Worm (Caenorhabditis elegans) whole organism, young adult: ENCODE results near the gene F09F9.1.

Experiments used
- B0336.3 ChIP-seq: fragments of 200-800 bp; sonication (Bioruptor generic); IDR thresholded peaks from 2 replicates; pipeline ENCODE4 v1.3.6; 2022; ENCODE audit warnings: missing genetic modification characterization, missing compliant biosample characterization
- C06A6.2 ChIP-seq: fragments of 200-800 bp; sonication (Bioruptor generic); conservative IDR thresholded peaks from 2 replicates; pipeline ENCODE4 v1.3.6; 2022; ENCODE audit warnings: missing genetic modification characterization, missing compliant biosample characterization
- F10E7.11 ChIP-seq: sonication (generic microtip); optimal IDR thresholded peaks from 2 replicates; lab custom pipeline; 2017; ENCODE audit warnings: mild to moderate bottlenecking, missing genetic modification characterization, moderate library complexity, missing compliant biosample characterization
- F55B11.4 ChIP-seq: sonication (generic microtip); optimal IDR thresholded peaks from 2 replicates; lab custom pipeline; 2016; ENCODE audit warnings: missing compliant biosample characterization, missing genetic modification characterization, borderline replicate concordance; ENCODE audit not compliant: insufficient read depth
- K11D2.4 ChIP-seq: fragments of 200-800 bp; sonication (Bioruptor generic); IDR thresholded peaks from 2 replicates; pipeline ENCODE4 v1.3.6; 2022; ENCODE audit warnings: missing genetic modification reagents, missing genetic modification characterization, missing compliant biosample characterization
- K12H6.12 ChIP-seq: fragments of 200-800 bp; sonication (Bioruptor generic); optimal IDR thresholded peaks from 2 replicates; lab custom pipeline; 2018; ENCODE audit warnings: mild to moderate bottlenecking, missing genetic modification characterization, missing compliant biosample characterization
- T26A5.8 ChIP-seq: sonication (generic microtip); optimal IDR thresholded peaks from 2 replicates; lab custom pipeline; 2016; ENCODE audit warnings: missing genetic modification characterization, missing compliant biosample characterization
- ZK185.1 ChIP-seq: sonication (generic microtip); optimal IDR thresholded peaks from 2 replicates; lab custom pipeline; 2016; ENCODE audit warnings: mild to moderate bottlenecking, missing genetic modification characterization, missing compliant biosample characterization; ENCODE audit not compliant: poor library complexity, severe bottlenecking
- ama-1 ChIP-seq, 3 experiments: fragments of 150-350 bp in 1 of 3; sonication (generic microtip) in 2 of 3; optimal IDR thresholded peaks; 2 replicates each; lab custom pipeline; 2014 to 2018; ENCODE audit warnings: missing biosample characterization in 2 of 3, missing genetic modification characterization in 2 of 3, missing genetic modification reagents in 2 of 3
- aptf-3 ChIP-seq: fragments of 200-800 bp; sonication (Bioruptor generic); IDR thresholded peaks from 2 replicates; pipeline ENCODE4 v1.3.6; 2022; ENCODE audit warnings: missing genetic modification characterization, missing compliant biosample characterization
- atf-7 ChIP-seq: sonication (generic microtip); optimal IDR thresholded peaks from 2 replicates; lab custom pipeline; 2017; ENCODE audit warnings: mild to moderate bottlenecking, missing genetic modification characterization, missing compliant biosample characterization
- cebp-1 ChIP-seq, 2 experiments: fragments of 200-800 bp in 1 of 2; sonication (Bioruptor generic) in 1 of 2; sonication (generic microtip) in 1 of 2; IDR thresholded peaks in 1 of 2; optimal IDR thresholded peaks in 1 of 2; 2 replicates each; pipeline versions ENCODE4 v1.3.6 to Lab custom; 2017 to 2022; ENCODE audit warnings: missing compliant biosample characterization in 2 of 2, missing genetic modification characterization in 2 of 2, mild to moderate bottlenecking in 1 of 2, missing genetic modification reagents in 1 of 2, moderate library complexity in 1 of 2
- ceh-27 ChIP-seq: fragments of 200-800 bp; sonication (Bioruptor generic); optimal IDR thresholded peaks from 2 replicates; lab custom pipeline; 2018; ENCODE audit warnings: mild to moderate bottlenecking, missing genetic modification characterization, moderate library complexity, missing compliant biosample characterization
- ceh-40 ChIP-seq: fragments of 200-800 bp; sonication (Bioruptor generic); IDR thresholded peaks from 2 replicates; pipeline ENCODE4 v1.3.6; 2022; ENCODE audit warnings: missing genetic modification characterization, missing compliant biosample characterization
- dox-1 ChIP-seq: fragments of 200-800 bp; sonication (Bioruptor generic); IDR thresholded peaks from 2 replicates; pipeline ENCODE4 v1.3.6; 2022; ENCODE audit warnings: missing genetic modification reagents, missing genetic modification characterization, missing compliant biosample characterization
- egrh-3 ChIP-seq: fragments of 200-800 bp; sonication (Bioruptor generic); IDR thresholded peaks from 2 replicates; pipeline ENCODE4 v1.3.6; 2022; ENCODE audit warnings: missing genetic modification reagents, missing genetic modification characterization, missing compliant biosample characterization
- ets-4 ChIP-seq: fragments of 200-800 bp; sonication (Bioruptor generic); optimal IDR thresholded peaks from 2 replicates; lab custom pipeline; 2018; ENCODE audit warnings: mild to moderate bottlenecking, missing genetic modification characterization, missing compliant biosample characterization
- hmg-1.2 ChIP-seq: fragments of 200-800 bp; sonication (Bioruptor generic); IDR thresholded peaks from 2 replicates; pipeline ENCODE4 v1.3.6; 2022; ENCODE audit warnings: missing genetic modification reagents, missing genetic modification characterization, missing compliant biosample characterization
- lag-1 ChIP-seq: fragments of 200-800 bp; sonication (Bioruptor generic); IDR thresholded peaks from 2 replicates; pipeline ENCODE4 v1.3.6; 2022; ENCODE audit warnings: missing genetic modification reagents, missing genetic modification characterization, missing compliant biosample characterization
- let-526 ChIP-seq: fragments of 200-800 bp; sonication (Bioruptor generic); IDR thresholded peaks from 2 replicates; pipeline ENCODE4 v1.3.6; 2022; ENCODE audit warnings: missing genetic modification reagents, missing genetic modification characterization, missing compliant biosample characterization
- let-607 ChIP-seq, 2 experiments: fragments of 200-800 bp in 1 of 2; sonication (Bioruptor generic) in 1 of 2; sonication (generic microtip) in 1 of 2; optimal IDR thresholded peaks; 2 replicates each; lab custom pipeline; 2016 to 2018; ENCODE audit warnings: mild to moderate bottlenecking in 2 of 2, missing compliant biosample characterization in 2 of 2, missing genetic modification characterization in 2 of 2, moderate library complexity in 2 of 2, missing genotype in 1 of 2
- lin-26 ChIP-seq: fragments of 200-800 bp; sonication (Bioruptor generic); IDR thresholded peaks from 2 replicates; pipeline ENCODE4 v1.3.6; 2022; ENCODE audit warnings: missing genetic modification reagents, missing genetic modification characterization, missing compliant biosample characterization
- lin-35 ChIP-seq, 3 experiments: fragments of 150-350 bp in 2 of 3; sonication (generic microtip) in 1 of 3; optimal IDR thresholded peaks; 2 replicates each; lab custom pipeline; 2014 to 2018; ENCODE audit warnings: missing biosample characterization in 3 of 3, missing genetic modification characterization in 3 of 3, missing genetic modification reagents in 3 of 3
- madf-6 ChIP-seq: fragments of 200-800 bp; sonication (Bioruptor generic); IDR thresholded peaks from 2 replicates; pipeline ENCODE4 v1.3.6; 2022; ENCODE audit warnings: missing genetic modification reagents, missing genetic modification characterization, missing compliant biosample characterization
- mcd-1 ChIP-seq: fragments of 200-800 bp; sonication (Bioruptor generic); IDR thresholded peaks from 2 replicates; pipeline ENCODE4 v1.3.6; 2022; ENCODE audit warnings: missing genetic modification reagents, missing genetic modification characterization, missing compliant biosample characterization
- mel-28 ChIP-seq: sonication (generic microtip); optimal IDR thresholded peaks from 2 replicates; lab custom pipeline; 2016; ENCODE audit warnings: borderline replicate concordance, mild to moderate bottlenecking, missing genetic modification characterization, missing compliant biosample characterization
- mxl-1 ChIP-seq: sonication (generic microtip); optimal IDR thresholded peaks from 2 replicates; lab custom pipeline; 2016; ENCODE audit warnings: missing genetic modification characterization, missing compliant biosample characterization
- nfya-2 ChIP-seq: fragments of 200-800 bp; sonication (Bioruptor generic); IDR thresholded peaks from 2 replicates; pipeline ENCODE4 v1.3.6; 2022; ENCODE audit warnings: missing genetic modification reagents, missing genetic modification characterization, missing compliant biosample characterization
- nfyb-1 ChIP-seq: fragments of 200-800 bp; sonication (Bioruptor generic); IDR thresholded peaks from 2 replicates; pipeline ENCODE4 v1.3.6; 2022; ENCODE audit warnings: missing genetic modification reagents, missing genetic modification characterization, missing compliant biosample characterization
- nhr-27 ChIP-seq: fragments of 200-800 bp; sonication (Bioruptor generic); optimal IDR thresholded peaks from 2 replicates; lab custom pipeline; 2018; ENCODE audit warnings: mild to moderate bottlenecking, missing genetic modification characterization, moderate library complexity, missing compliant biosample characterization
- nhr-80 ChIP-seq: sonication (generic microtip); optimal IDR thresholded peaks from 2 replicates; lab custom pipeline; 2016; ENCODE audit warnings: missing genetic modification characterization, missing compliant biosample characterization
- nhr-90 ChIP-seq: sonication (generic microtip); optimal IDR thresholded peaks from 2 replicates; lab custom pipeline; 2016; ENCODE audit warnings: missing genotype, mild to moderate bottlenecking, missing genetic modification characterization, missing compliant biosample characterization
- pbrm-1 ChIP-seq: fragments of 200-800 bp; sonication (Bioruptor generic); IDR thresholded peaks from 2 replicates; pipeline ENCODE4 v1.3.6; 2022; ENCODE audit warnings: missing genetic modification reagents, missing genetic modification characterization, missing compliant biosample characterization
- rpc-1 ChIP-seq, 2 experiments: fragments of 150-350 bp in 1 of 2; sonication (generic microtip) in 1 of 2; optimal IDR thresholded peaks; 2 replicates each; lab custom pipeline; 2014 to 2018; ENCODE audit warnings: missing biosample characterization in 1 of 2, missing genetic modification characterization in 1 of 2, missing genetic modification reagents in 1 of 2, missing genotype in 1 of 2
- somi-1 ChIP-seq: fragments of 200-800 bp; sonication (Bioruptor generic); optimal IDR thresholded peaks from 2 replicates; lab custom pipeline; 2018; ENCODE audit warnings: mild to moderate bottlenecking, missing genetic modification characterization, missing compliant biosample characterization
- zfh-2 ChIP-seq: fragments of 200-800 bp; sonication (Bioruptor generic); conservative IDR thresholded peaks from 2 replicates; pipeline ENCODE4 v1.3.6; 2022; ENCODE audit warnings: missing genetic modification reagents, missing genetic modification characterization, missing compliant biosample characterization
- ztf-28 ChIP-seq: fragments of 200-800 bp; sonication (Bioruptor generic); IDR thresholded peaks from 2 replicates; pipeline ENCODE4 v1.3.6; 2022; ENCODE audit warnings: missing genetic modification reagents, missing genetic modification characterization, missing compliant biosample characterization
- ztf-6 ChIP-seq: fragments of 200-800 bp; sonication (Bioruptor generic); IDR thresholded peaks from 2 replicates; pipeline ENCODE4 v1.3.6; 2022; ENCODE audit warnings: missing genetic modification reagents, missing genetic modification characterization, missing compliant biosample characterization

The F09F9.1 gene

DNA sequence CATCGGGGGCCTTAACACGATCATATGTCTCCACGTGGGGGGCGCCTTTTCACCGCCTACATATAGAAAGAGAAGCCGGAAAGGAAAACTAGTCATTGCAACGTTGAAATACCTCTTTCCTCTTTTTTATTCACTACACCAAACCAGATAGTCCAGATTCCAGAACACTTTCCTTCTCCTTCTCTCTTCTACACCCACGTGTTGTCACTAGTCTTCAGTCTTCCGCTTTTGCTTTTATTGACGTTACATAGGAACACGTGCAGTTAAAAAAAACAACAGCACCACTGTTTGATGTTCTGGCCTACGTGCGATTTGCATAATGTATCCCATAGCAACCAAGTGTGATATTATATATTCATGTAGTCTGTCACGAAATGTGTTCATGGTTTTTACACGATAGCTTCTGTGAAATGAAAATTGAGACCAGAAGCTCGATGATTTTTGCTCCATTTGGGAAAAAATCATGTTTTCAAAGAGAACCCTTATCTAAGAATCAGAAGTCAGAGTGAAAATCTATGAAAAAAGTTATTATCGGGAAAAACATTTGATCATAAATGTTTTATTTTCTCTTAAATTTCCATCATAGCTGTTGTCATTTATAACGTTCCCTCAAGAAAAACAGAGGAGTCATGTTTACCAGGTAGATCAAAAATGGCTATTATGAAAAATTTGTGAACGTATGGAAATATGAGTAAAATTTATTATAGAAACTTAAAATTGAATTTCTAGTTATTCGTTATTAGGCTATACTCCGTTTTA lies 28.3 kb downstream of the F09F9.1 start:
- TF ChIP-seq rpc-1 (optimal IDR thresholded peaks at IDR 0.05; lab: Kevin White, UChicago) (no peak), rpc-1 (tag; optimal IDR thresholded peaks at IDR 0.05; lab: Kevin White, UChicago) (no peak), nhr-80 (no peak), nfya-2 (no peak), cebp-1 (GFP tag; IDR thresholded peaks at IDR 0.05; lab: Robert Waterston, UW) (no peak), cebp-1 (tag; optimal IDR thresholded peaks at IDR 0.05; lab: Kevin White, UChicago) (peak; percentile 33), T26A5.8 (tag; lab: Kevin White, UChicago) (no peak), aptf-3 (no peak), ZK185.1 (tag; lab: Kevin White, UChicago) (no peak), F55B11.4 (no peak), mel-28 (tag; lab: Kevin White, UChicago) (no peak), ztf-28 (GFP tag; lab: Robert Waterston, UW) (no peak), F10E7.11 (no peak), somi-1 (GFP tag; lab: Kevin White, UChicago) (peak; percentile 45), mxl-1 (tag; lab: Kevin White, UChicago) (no peak), nhr-27 (tag; lab: Kevin White, UChicago) (no peak), lag-1 (GFP tag; lab: Robert Waterston, UW) (no peak), dox-1 (GFP tag; lab: Robert Waterston, UW) (0 out of 2 replicates have a peak, but pooled peaks have one; percentile 25), ceh-27 (GFP tag; lab: Kevin White, UChicago) (no peak), lin-35 (GFP tag; optimal IDR thresholded peaks at IDR 0.05; lab: Kevin White, UChicago) (no peak), pbrm-1 (GFP tag; lab: Robert Waterston, UW) (no peak)

DNA sequence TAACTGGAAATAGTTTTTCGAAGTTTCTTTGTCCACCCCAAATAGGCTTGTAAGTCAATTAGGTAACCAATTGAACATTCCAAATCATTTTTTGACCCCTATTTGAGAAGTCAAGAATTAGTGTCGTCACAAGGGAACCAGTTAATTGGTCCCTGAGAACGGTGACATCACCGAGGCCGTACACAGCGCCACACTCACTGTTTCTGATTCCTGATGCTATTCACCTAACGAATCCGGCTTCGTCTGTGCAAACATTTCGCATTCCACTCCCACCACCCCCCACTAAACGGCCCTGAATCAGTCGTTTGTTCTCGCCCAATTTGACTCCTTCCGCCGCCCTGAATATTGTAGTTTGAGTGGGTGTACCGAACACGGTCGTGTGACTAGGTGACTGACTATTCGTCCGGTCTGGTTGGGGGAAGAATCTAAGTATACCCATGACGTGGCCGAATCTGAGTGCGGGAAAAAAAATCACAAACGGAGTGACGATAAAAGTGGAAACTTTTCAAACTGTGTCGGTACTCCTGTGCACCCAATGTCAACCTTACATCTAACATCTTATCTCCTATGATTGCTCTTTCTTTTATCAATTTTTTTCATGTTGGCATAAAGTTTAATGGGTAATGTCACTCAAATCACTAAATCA lies 29.1 kb downstream of the F09F9.1 start:
- peak; percentile 18 for TF ChIP-seq K12H6.12 (tag; lab: Kevin White, UChicago)
- TF ChIP-seq hmg-1.2 = no peak
- TF ChIP-seq B0336.3 = 0 out of 2 replicates have a peak, but pooled peaks have one; percentile 11
- peak; percentile 44 for TF ChIP-seq ceh-27 (GFP tag; lab: Kevin White, UChicago)
- 0 out of 2 replicates have a peak, but pooled peaks have one; percentile 9 for TF ChIP-seq mcd-1
- peak; percentile 40 for TF ChIP-seq nhr-80
- 0 out of 2 replicates have a peak, but pooled peaks have one; percentile 15 for TF ChIP-seq madf-6
- no peak for TF ChIP-seq nhr-90 (tag; lab: Kevin White, UChicago)
- 0 out of 2 replicates have a peak, but pooled peaks have one; percentile 15 for TF ChIP-seq C06A6.2
- TF ChIP-seq egrh-3 (GFP tag; lab: Robert Waterston, UW) = 0 out of 2 replicates have a peak, but pooled peaks have one; percentile 10
- TF ChIP-seq ets-4 (GFP tag; lab: Kevin White, UChicago) = peak; percentile 37
- peak; percentile 23; the same call in 1 of the 2 replicates for TF ChIP-seq K11D2.4
- no peak for TF ChIP-seq cebp-1 (GFP tag; IDR thresholded peaks at IDR 0.05; lab: Robert Waterston, UW)
- TF ChIP-seq cebp-1 (tag; optimal IDR thresholded peaks at IDR 0.05; lab: Kevin White, UChicago) = peak; percentile 51
- peak; percentile 77 to 81 for TF ChIP-seq let-607 (tag; optimal IDR thresholded peaks at IDR 0.05; lab: Kevin White, UChicago)
- TF ChIP-seq let-526 (GFP tag; lab: Robert Waterston, UW) = no peak
- no peak for TF ChIP-seq ama-1 (optimal IDR thresholded peaks at IDR 0.05; lab: Kevin White, UChicago)
- TF ChIP-seq ama-1 (GFP tag; optimal IDR thresholded peaks at IDR 0.05; lab: Kevin White, UChicago) = no peak
- TF ChIP-seq ztf-6 = no peak
- TF ChIP-seq atf-7 (tag; lab: Kevin White, UChicago) = peak; percentile 8
- peak; percentile 11; the same call in 1 of the 2 replicates for TF ChIP-seq nfyb-1 (GFP tag; lab: Robert Waterston, UW)
- TF ChIP-seq ceh-40 (GFP tag; lab: Robert Waterston, UW) = peak; percentile 38; the same call in 1 of the 2 replicates
- TF ChIP-seq lin-26 (GFP tag; lab: Robert Waterston, UW) = 0 out of 2 replicates have a peak, but pooled peaks have one; percentile 11
- TF ChIP-seq zfh-2 (GFP tag; lab: Robert Waterston, UW) = 0 out of 2 replicates have a peak, but pooled peaks have one; percentile 31
